Worm (Caenorhabditis elegans): ENCODE measurements around the gene glb-6.

- TF ChIP-seq pha-4 (tag; optimal IDR thresholded peaks at IDR 0.05): no peak
- TF ChIP-seq elt-3 (tag; optimal IDR thresholded peaks at IDR 0.05): no peak
- TF ChIP-seq snpc-4 (tag; optimal IDR thresholded peaks at IDR 0.05): no peak
- no peak for TF ChIP-seq drap-1 (GFP tag; optimal IDR thresholded peaks at IDR 0.05)
- no peak for TF ChIP-seq ces-1 (GFP tag; optimal IDR thresholded peaks at IDR 0.05)
- no peak for TF ChIP-seq sptf-1 (tag; optimal IDR thresholded peaks at IDR 0.05)
- no peak for TF ChIP-seq nhr-12 (tag; optimal IDR thresholded peaks at IDR 0.05)
- TF ChIP-seq unc-62 (GFP tag; optimal IDR thresholded peaks at IDR 0.05): no peak
- TF ChIP-seq mep-1 (tag; optimal IDR thresholded peaks at IDR 0.05): no peak
- TF ChIP-seq lin-32 (GFP tag; optimal IDR thresholded peaks at IDR 0.05): no peak
- no peak for TF ChIP-seq tbx-8 (GFP tag; optimal IDR thresholded peaks at IDR 0.05)
- no peak for TF ChIP-seq nhr-237 (tag; optimal IDR thresholded peaks at IDR 0.05)
Measured at ce11 chrV:5601263-5601662, 30.9 kb upstream of the glb-6 start, which contains the start of gene CD4.8.

Measured in whole organism, mixed stage, embryonic.